Worm (Caenorhabditis elegans) whole organism, L2 larva: ENCODE measurements around the gene str-161.

ENCODE experiments used
- blmp-1 ChIP-seq: sonication (generic microtip); optimal IDR thresholded peaks from 2 replicates; lab custom pipeline; 2017; ENCODE audit warnings: missing genetic modification characterization, mild to moderate bottlenecking, missing compliant biosample characterization, antibody characterized with exemption, moderate library complexity; ENCODE audit not compliant: insufficient read depth
- crh-2 ChIP-seq: sonication (generic microtip); optimal IDR thresholded peaks from 2 replicates; lab custom pipeline; 2017; ENCODE audit warnings: missing biosample characterization, missing genetic modification characterization
- elt-1 ChIP-seq: fragments of 150-350 bp; optimal IDR thresholded peaks from 2 replicates; lab custom pipeline; 2014; ENCODE audit warnings: missing biosample characterization, missing genetic modification characterization
- gmeb-1 ChIP-seq: fragments of 150-350 bp; optimal IDR thresholded peaks from 2 replicates; lab custom pipeline; 2014; ENCODE audit warnings: missing biosample characterization, missing genetic modification characterization
- lin-13 ChIP-seq: fragments of 150-350 bp; optimal IDR thresholded peaks from 2 replicates; lab custom pipeline; 2014; ENCODE audit warnings: missing biosample characterization, missing genetic modification reagents, missing genetic modification characterization
- nhr-129 ChIP-seq: fragments of 150-350 bp; optimal IDR thresholded peaks from 2 replicates; lab custom pipeline; 2014; ENCODE audit warnings: missing biosample characterization, missing genetic modification characterization
- sma-9 ChIP-seq, 2 experiments: fragments of 150-350 bp in 1 of 2; sonication (generic microtip) in 1 of 2; optimal IDR thresholded peaks; 2 replicates each; lab custom pipeline; 2014 to 2016; ENCODE audit warnings: missing genetic modification characterization in 2 of 2, mild to moderate bottlenecking in 1 of 2, missing biosample characterization in 1 of 2, missing compliant biosample characterization in 1 of 2, missing genetic modification reagents in 1 of 2, moderate library complexity in 1 of 2
- snpc-4 ChIP-seq: fragments of 150-350 bp; optimal IDR thresholded peaks from 2 replicates; lab custom pipeline; 2014; ENCODE audit warnings: missing biosample characterization, missing genetic modification characterization
- ztf-11 ChIP-seq: sonication (generic microtip); optimal IDR thresholded peaks from 2 replicates; lab custom pipeline; 2017; ENCODE audit warnings: missing biosample characterization, missing genetic modification characterization

DNA sequence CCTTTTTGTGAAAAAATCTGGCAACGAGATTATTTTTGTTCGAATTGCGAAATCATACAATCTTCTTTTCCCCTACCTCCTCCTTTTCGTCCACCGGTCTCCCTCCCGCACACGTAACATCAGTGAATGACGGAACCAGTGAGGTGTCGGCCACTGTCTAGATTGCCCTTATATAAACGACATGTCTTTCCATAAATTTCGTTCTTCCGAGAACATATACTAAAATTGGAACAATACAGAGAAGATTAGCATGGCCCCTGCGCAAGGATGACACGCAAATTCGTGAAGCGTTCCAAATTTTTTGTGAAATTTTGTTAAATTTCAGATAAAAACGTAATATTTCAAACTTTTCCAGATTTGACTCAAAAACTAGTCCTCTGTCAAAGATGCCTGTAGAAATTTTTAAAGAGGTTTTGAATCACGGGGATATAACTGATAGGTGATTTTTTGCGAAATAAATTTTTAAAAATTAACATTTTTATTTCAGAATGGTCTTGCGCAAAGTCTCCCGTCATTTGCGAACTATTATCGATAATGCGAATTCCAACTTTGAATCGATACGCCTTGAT, 27.0 kb upstream of the str-161 start:
- TF ChIP-seq snpc-4 (tag; lab: Kevin White, UChicago) (peak; percentile 92), elt-1 (no peak), nhr-129 (tag; lab: Kevin White, UChicago) (no peak), gmeb-1 (tag; lab: Kevin White, UChicago) (peak; percentile 39), ztf-11 (no peak), blmp-1 (tag; lab: Kevin White, UChicago) (no peak), crh-2 (peak; percentile 19), lin-13 (no peak), sma-9 (GFP tag; optimal IDR thresholded peaks at IDR 0.05; lab: Kevin White, UChicago) (peak; percentile 8), sma-9 (tag; optimal IDR thresholded peaks at IDR 0.05; lab: Kevin White, UChicago) (no peak)
